Fruit fly (Drosophila melanogaster) whole organism, prepupa: ENCODE data around the gene SelG.

ENCODE experiments used
- CG1621 ChIP-seq: fragments of 200-800 bp; sonication (Bioruptor generic); optimal IDR thresholded peaks from 3 replicates; lab custom pipeline; 2018; ENCODE audit warnings: missing biosample characterization, mild to moderate bottlenecking, missing genetic modification characterization
- Eip93F ChIP-seq: fragments of 200-800 bp; sonication (Bioruptor generic); optimal IDR thresholded peaks from 2 replicates; lab custom pipeline; 2016; ENCODE audit warnings: missing biosample characterization, mild to moderate bottlenecking, missing genetic modification characterization
- Hr39 ChIP-seq: fragments of 200-800 bp; sonication (Bioruptor generic); optimal IDR thresholded peaks from 2 replicates; lab custom pipeline; 2016; ENCODE audit warnings: missing biosample characterization, missing genetic modification characterization

DNA sequence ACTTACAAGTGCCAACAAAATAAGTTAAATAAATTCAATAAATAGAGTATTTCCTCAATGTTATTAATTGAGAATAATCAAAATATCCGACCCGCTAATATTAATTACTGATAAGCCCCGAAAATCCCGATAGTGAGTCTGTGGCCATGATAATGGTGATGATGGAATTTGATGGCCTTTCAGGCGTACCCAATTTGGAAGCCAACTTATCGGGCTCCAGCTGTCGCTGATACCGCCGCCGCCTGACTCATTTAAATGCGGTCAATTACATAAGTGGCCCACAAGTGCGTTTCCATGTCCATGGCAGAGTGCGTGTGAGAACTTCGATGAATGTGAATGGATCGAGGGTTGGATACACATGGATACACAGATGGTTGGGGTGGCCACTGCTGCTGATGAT is 3.0 kb upstream of the SelG start:
- TF ChIP-seq Eip93F (GFP tag; lab: Kevin White, UChicago) (no peak), CG1621 (tag; lab: Kevin White, UChicago) (no peak), Hr39 (GFP tag; lab: Kevin White, UChicago) (no peak)
